Fruit fly (Drosophila melanogaster): ENCODE measurements around the gene CG7201.

The CG7201 gene

dm6 chr3L:8288396-8288795 lies 6.7 kb downstream of the CG7201 start:
- TF ChIP-seq CG1620 (GFP tag; optimal IDR thresholded peaks at IDR 0.05) (no peak), CG12768 (GFP tag; optimal IDR thresholded peaks at IDR 0.05) (no peak), Mnt (GFP tag; optimal IDR thresholded peaks at IDR 0.05) (no peak), cic (GFP tag; optimal IDR thresholded peaks at IDR 0.05) (no peak), kay (GFP tag; ENCODE audit: borderline replicate concordance) (no peak), Clk (GFP tag; optimal IDR thresholded peaks at IDR 0.05) (no peak), ovo (GFP tag; optimal IDR thresholded peaks at IDR 0.05) (no peak)

- TF ChIP-seq Crg-1 (GFP tag; optimal IDR thresholded peaks at IDR 0.05) (no peak), cnc (optimal IDR thresholded peaks at IDR 0.05) (no peak), toe (GFP tag; optimal IDR thresholded peaks at IDR 0.05) (no peak), tj (GFP tag; optimal IDR thresholded peaks at IDR 0.05) (no peak), CG14711 (tag; optimal IDR thresholded peaks at IDR 0.05) (no peak)
These were observed 8.7 kb downstream of the CG7201 start for dm6 chr3L:8286397-8286796.

- TF ChIP-seq toe (GFP tag; optimal IDR thresholded peaks at IDR 0.05): no peak
- TF ChIP-seq ovo (GFP tag; optimal IDR thresholded peaks at IDR 0.05): no peak
- no peak for TF ChIP-seq tj (GFP tag; optimal IDR thresholded peaks at IDR 0.05)
- TF ChIP-seq Clk (GFP tag; optimal IDR thresholded peaks at IDR 0.05): no peak
- TF ChIP-seq CG11617 (GFP tag; optimal IDR thresholded peaks at IDR 0.05): no peak
- no peak for TF ChIP-seq CG7101 (tag; optimal IDR thresholded peaks at IDR 0.05)
- TF ChIP-seq Mnt (GFP tag; optimal IDR thresholded peaks at IDR 0.05): no peak
- no peak for TF ChIP-seq CG14711 (tag; optimal IDR thresholded peaks at IDR 0.05)
- no peak for TF ChIP-seq bab1 (GFP tag; optimal IDR thresholded peaks at IDR 0.05)
- no peak for TF ChIP-seq kay (GFP tag; ENCODE audit: borderline replicate concordance)
- TF ChIP-seq CG7045 (GFP tag; optimal IDR thresholded peaks at IDR 0.05): no peak
- TF ChIP-seq CG12768 (GFP tag; optimal IDR thresholded peaks at IDR 0.05): no peak
- no peak for TF ChIP-seq cic (GFP tag; optimal IDR thresholded peaks at IDR 0.05)
- TF ChIP-seq CG1620 (GFP tag; optimal IDR thresholded peaks at IDR 0.05): no peak
- no peak for TF ChIP-seq Crg-1 (GFP tag; optimal IDR thresholded peaks at IDR 0.05)
- TF ChIP-seq cnc (optimal IDR thresholded peaks at IDR 0.05): no peak
- no peak for TF ChIP-seq Hr96 (GFP tag; optimal IDR thresholded peaks at IDR 0.05)
- no peak for TF ChIP-seq CG5204 (GFP tag; optimal IDR thresholded peaks at IDR 0.05)
These were observed 9.4 kb downstream of the CG7201 start for dm6 chr3L:8285773-8286172.

- TF ChIP-seq toe (GFP tag; optimal IDR thresholded peaks at IDR 0.05) (no peak), CG1620 (GFP tag; optimal IDR thresholded peaks at IDR 0.05) (no peak), CG7101 (tag; optimal IDR thresholded peaks at IDR 0.05) (no peak), Crg-1 (GFP tag; optimal IDR thresholded peaks at IDR 0.05) (no peak), CG7045 (GFP tag; optimal IDR thresholded peaks at IDR 0.05) (no peak), Clk (GFP tag; optimal IDR thresholded peaks at IDR 0.05) (no peak), Mnt (GFP tag; optimal IDR thresholded peaks at IDR 0.05) (no peak), cnc (optimal IDR thresholded peaks at IDR 0.05) (no peak), CG12768 (GFP tag; optimal IDR thresholded peaks at IDR 0.05) (no peak), tj (GFP tag; optimal IDR thresholded peaks at IDR 0.05) (no peak), cic (GFP tag; optimal IDR thresholded peaks at IDR 0.05) (no peak), ovo (GFP tag; optimal IDR thresholded peaks at IDR 0.05) (no peak), CG5204 (GFP tag; optimal IDR thresholded peaks at IDR 0.05) (no peak), pad (GFP tag; optimal IDR thresholded peaks at IDR 0.05) (no peak), bab1 (GFP tag; optimal IDR thresholded peaks at IDR 0.05) (no peak), Hr96 (GFP tag; optimal IDR thresholded peaks at IDR 0.05) (no peak), kay (GFP tag; ENCODE audit: borderline replicate concordance) (no peak), CG11617 (GFP tag; optimal IDR thresholded peaks at IDR 0.05) (no peak)
These were observed 9.8 kb downstream of the CG7201 start for dm6 chr3L:8285291-8285690.

dm6 chr3L:8284651-8285050 lies 10.5 kb downstream of the CG7201 start:
- TF ChIP-seq CG33017 (tag; optimal IDR thresholded peaks at IDR 0.05) (no peak), bab1 (GFP tag; optimal IDR thresholded peaks at IDR 0.05) (no peak), ovo (GFP tag; optimal IDR thresholded peaks at IDR 0.05) (no peak), tj (GFP tag; optimal IDR thresholded peaks at IDR 0.05) (no peak), cic (GFP tag; optimal IDR thresholded peaks at IDR 0.05) (no peak), pad (GFP tag; optimal IDR thresholded peaks at IDR 0.05) (no peak), Hr96 (GFP tag; optimal IDR thresholded peaks at IDR 0.05) (no peak), CG7101 (tag; optimal IDR thresholded peaks at IDR 0.05) (no peak), toe (GFP tag; optimal IDR thresholded peaks at IDR 0.05) (no peak)

- TF ChIP-seq kay (GFP tag; ENCODE audit: borderline replicate concordance) (no peak), cic (GFP tag; optimal IDR thresholded peaks at IDR 0.05) (peak; percentile 55), CG7045 (GFP tag; optimal IDR thresholded peaks at IDR 0.05) (peak; percentile 29), CG1620 (GFP tag; optimal IDR thresholded peaks at IDR 0.05) (no peak), ovo (GFP tag; optimal IDR thresholded peaks at IDR 0.05) (no peak), bab1 (GFP tag; optimal IDR thresholded peaks at IDR 0.05) (no peak), Crg-1 (GFP tag; optimal IDR thresholded peaks at IDR 0.05) (no peak), Mnt (GFP tag; optimal IDR thresholded peaks at IDR 0.05) (peak; percentile 29), CG14711 (tag; optimal IDR thresholded peaks at IDR 0.05) (no peak), CG33017 (tag; optimal IDR thresholded peaks at IDR 0.05) (no peak), toe (GFP tag; optimal IDR thresholded peaks at IDR 0.05) (peak; percentile 23), Hr96 (GFP tag; optimal IDR thresholded peaks at IDR 0.05) (no peak), Clk (GFP tag; optimal IDR thresholded peaks at IDR 0.05) (no peak)
These were observed 54.2 kb downstream of the CG7201 start for dm6 chr3L:8240932-8241331.

- no peak for TF ChIP-seq kay (GFP tag; ENCODE audit: borderline replicate concordance)
- no peak for TF ChIP-seq CG11617 (GFP tag; optimal IDR thresholded peaks at IDR 0.05)
These were observed 54.6 kb downstream of the CG7201 start, which contains the start of gene CG7213 for dm6 chr3L:8240501-8240900. Gene CG7213 (minus strand): TSS chr3L:8240601.

All from whole organism, adult.